Worm (Caenorhabditis elegans) whole organism, late embryonic: ENCODE measurements around the gene clec-176.
"Not testable (repeated sequence)": the region's sequence is repeated elsewhere in the genome, so short reads cannot be mapped to it uniquely, and the experiment has no call there.

Source experiments
- F13H6.1 ChIP-seq: sonication (generic microtip); optimal IDR thresholded peaks from 2 replicates; lab custom pipeline; 2016; ENCODE audit warnings: missing genetic modification characterization, missing compliant biosample characterization
- Y22D7AL.16 ChIP-seq: sonication (generic microtip); optimal IDR thresholded peaks from 2 replicates; lab custom pipeline; 2016; ENCODE audit warnings: missing genetic modification characterization, missing compliant biosample characterization
- ama-1 ChIP-seq: fragments of 150-350 bp; optimal IDR thresholded peaks from 2 replicates; lab custom pipeline; 2014
- ceh-31 ChIP-seq: sonication (generic microtip); optimal IDR thresholded peaks from 2 replicates; lab custom pipeline; 2016; ENCODE audit warnings: missing genetic modification characterization, missing compliant biosample characterization
- ceh-9 ChIP-seq: sonication (generic microtip); optimal IDR thresholded peaks from 2 replicates; lab custom pipeline; 2016; ENCODE audit warnings: mild to moderate bottlenecking, missing genetic modification characterization, inconsistent platforms, missing compliant biosample characterization
- dve-1 ChIP-seq: sonication (generic microtip); optimal IDR thresholded peaks from 2 replicates; lab custom pipeline; 2017; ENCODE audit warnings: antibody characterized with exemption, mild to moderate bottlenecking, missing genetic modification characterization, missing compliant biosample characterization
- elt-2 ChIP-seq: sonication (generic microtip); optimal IDR thresholded peaks from 2 replicates; lab custom pipeline; 2016; ENCODE audit warnings: missing genetic modification reagents, missing genetic modification characterization, missing compliant biosample characterization
- madf-2 ChIP-seq: sonication (generic microtip); optimal IDR thresholded peaks from 2 replicates; lab custom pipeline; 2017; ENCODE audit warnings: missing genetic modification characterization, missing compliant biosample characterization
- nhr-11 ChIP-seq: fragments of 150-350 bp; optimal IDR thresholded peaks from 2 replicates; lab custom pipeline; 2014; ENCODE audit warnings: missing biosample characterization, missing genetic modification characterization
- odd-2 ChIP-seq: sonication (generic microtip); optimal IDR thresholded peaks from 2 replicates; lab custom pipeline; 2017; ENCODE audit warnings: antibody characterized with exemption, mild to moderate bottlenecking, missing genetic modification characterization, missing compliant biosample characterization
- ref-2 ChIP-seq: sonication (generic microtip); optimal IDR thresholded peaks from 2 replicates; lab custom pipeline; 2016; ENCODE audit warnings: missing genetic modification characterization, missing compliant biosample characterization
- ztf-16 ChIP-seq: sonication (generic microtip); optimal IDR thresholded peaks from 2 replicates; lab custom pipeline; 2017; ENCODE audit warnings: missing genetic modification characterization, missing compliant biosample characterization

DNA sequence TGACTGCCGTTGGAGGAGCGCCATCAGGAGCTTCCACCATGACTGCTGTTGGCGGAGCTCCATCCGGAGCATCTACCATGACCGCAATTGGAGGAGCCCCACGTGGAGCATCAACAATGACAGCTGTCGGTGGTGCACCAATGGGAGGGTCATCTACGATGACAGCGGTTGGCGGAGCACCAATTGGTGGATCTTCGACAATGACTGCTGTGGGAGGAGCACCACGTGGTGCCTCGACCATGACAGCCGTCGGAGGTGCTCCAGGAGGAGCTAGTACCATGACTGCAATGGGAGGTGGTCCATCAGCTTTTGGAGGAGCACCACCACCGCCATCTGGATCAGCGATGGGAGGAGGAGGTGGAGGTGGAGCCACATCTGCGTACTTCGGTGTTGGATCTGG, 33.2 kb downstream of the clec-176 start, which contains the start of gene T28H11.7:
- TF ChIP-seq ama-1 (lab: Kevin White, UChicago); nhr-11 (tag; lab: Kevin White, UChicago); ceh-9 (tag; lab: Kevin White, UChicago); ref-2; ztf-16; Y22D7AL.16 (tag; lab: Kevin White, UChicago); F13H6.1; elt-2; dve-1; ceh-31 (tag; lab: Kevin White, UChicago); odd-2 (tag; lab: Kevin White, UChicago); madf-2 (tag; lab: Kevin White, UChicago): not testable (repeated sequence)
